Worm (Caenorhabditis elegans) whole organism, late embryonic: ENCODE data around the gene C29F9.6.
"Not testable (repeated sequence)": the region's sequence is repeated elsewhere in the genome, so short reads cannot be mapped to it uniquely, and the experiment has no call there.

Experiments used
- C38D4.7 ChIP-seq: fragments of 200-800 bp; sonication (Bioruptor generic); optimal IDR thresholded peaks from 2 replicates; lab custom pipeline; 2018; ENCODE audit warnings: mild to moderate bottlenecking, missing genetic modification characterization, moderate library complexity, missing compliant biosample characterization
- K09A11.1 ChIP-seq: sonication (generic microtip); optimal IDR thresholded peaks from 2 replicates; lab custom pipeline; 2017; ENCODE audit warnings: antibody characterized with exemption, mild to moderate bottlenecking, missing genetic modification characterization, missing compliant biosample characterization; ENCODE audit not compliant: insufficient read depth
- T23F11.4 ChIP-seq: fragments of 200-800 bp; sonication (Bioruptor generic); optimal IDR thresholded peaks from 2 replicates; lab custom pipeline; 2018; ENCODE audit warnings: mild to moderate bottlenecking, missing genetic modification characterization, missing compliant biosample characterization
- ceh-14 ChIP-seq: sonication (generic microtip); optimal IDR thresholded peaks from 2 replicates; lab custom pipeline; 2016; ENCODE audit warnings: missing genotype, missing genetic modification characterization, missing compliant biosample characterization
- ceh-18 ChIP-seq: sonication (generic microtip); optimal IDR thresholded peaks from 2 replicates; lab custom pipeline; 2016; ENCODE audit warnings: missing genetic modification characterization, missing compliant biosample characterization
- ceh-31 ChIP-seq: sonication (generic microtip); optimal IDR thresholded peaks from 2 replicates; lab custom pipeline; 2016; ENCODE audit warnings: missing genetic modification characterization, missing compliant biosample characterization
- ceh-34 ChIP-seq: sonication (generic microtip); optimal IDR thresholded peaks from 2 replicates; lab custom pipeline; 2016; ENCODE audit warnings: mild to moderate bottlenecking, missing genetic modification characterization, missing compliant biosample characterization
- ceh-6 ChIP-seq: fragments of 200-800 bp; sonication (Bioruptor generic); optimal IDR thresholded peaks from 2 replicates; lab custom pipeline; 2018; ENCODE audit warnings: mild to moderate bottlenecking, missing genetic modification characterization, missing compliant biosample characterization
- ceh-9 ChIP-seq: sonication (generic microtip); optimal IDR thresholded peaks from 2 replicates; lab custom pipeline; 2016; ENCODE audit warnings: mild to moderate bottlenecking, missing genetic modification characterization, inconsistent platforms, missing compliant biosample characterization
- che-1 ChIP-seq: sonication (generic microtip); optimal IDR thresholded peaks from 2 replicates; lab custom pipeline; 2016; ENCODE audit warnings: mild to moderate bottlenecking, missing genetic modification characterization, missing compliant biosample characterization
- dmd-4 ChIP-seq: sonication (generic microtip); optimal IDR thresholded peaks from 2 replicates; lab custom pipeline; 2016; ENCODE audit warnings: borderline replicate concordance, missing genetic modification characterization, missing compliant biosample characterization
- elt-2 ChIP-seq: sonication (generic microtip); optimal IDR thresholded peaks from 2 replicates; lab custom pipeline; 2016; ENCODE audit warnings: missing genetic modification reagents, missing genetic modification characterization, missing compliant biosample characterization
- ets-4 ChIP-seq: sonication (generic microtip); optimal IDR thresholded peaks from 2 replicates; lab custom pipeline; 2016; ENCODE audit warnings: missing genetic modification characterization, missing compliant biosample characterization
- fax-1 ChIP-seq: sonication (generic microtip); optimal IDR thresholded peaks from 2 replicates; lab custom pipeline; 2016; ENCODE audit warnings: missing genotype, missing genetic modification characterization, missing compliant biosample characterization
- hlh-13 ChIP-seq: fragments of 200-800 bp; sonication (Bioruptor generic); optimal IDR thresholded peaks from 2 replicates; lab custom pipeline; 2018; ENCODE audit warnings: mild to moderate bottlenecking, missing genetic modification characterization, missing compliant biosample characterization
- hlh-30 ChIP-seq: sonication (generic microtip); optimal IDR thresholded peaks from 2 replicates; lab custom pipeline; 2017; ENCODE audit warnings: antibody characterized with exemption, missing genetic modification characterization, missing compliant biosample characterization; ENCODE audit not compliant: insufficient read depth
- hlh-6 ChIP-seq: sonication (generic microtip); optimal IDR thresholded peaks from 2 replicates; lab custom pipeline; 2016; ENCODE audit warnings: missing genotype, missing genetic modification characterization, missing compliant biosample characterization
- hlh-8 ChIP-seq: sonication (generic microtip); optimal IDR thresholded peaks from 2 replicates; lab custom pipeline; 2016; ENCODE audit warnings: missing genotype, missing genetic modification characterization, missing compliant biosample characterization
- lim-6 ChIP-seq: sonication (generic microtip); optimal IDR thresholded peaks from 2 replicates; lab custom pipeline; 2016; ENCODE audit warnings: missing genetic modification characterization, missing compliant biosample characterization
- lin-11 ChIP-seq: fragments of 200-800 bp; sonication (Bioruptor generic); optimal IDR thresholded peaks from 2 replicates; lab custom pipeline; 2018; ENCODE audit warnings: mild to moderate bottlenecking, missing genetic modification characterization, missing compliant biosample characterization
- madf-2 ChIP-seq: sonication (generic microtip); optimal IDR thresholded peaks from 2 replicates; lab custom pipeline; 2017; ENCODE audit warnings: missing genetic modification characterization, missing compliant biosample characterization
- nfya-1 ChIP-seq: sonication (generic microtip); optimal IDR thresholded peaks from 2 replicates; lab custom pipeline; 2017; ENCODE audit warnings: missing genetic modification characterization, mild to moderate bottlenecking, missing compliant biosample characterization, antibody characterized with exemption, moderate library complexity
- nhr-11 ChIP-seq: fragments of 150-350 bp; optimal IDR thresholded peaks from 2 replicates; lab custom pipeline; 2014; ENCODE audit warnings: missing biosample characterization, missing genetic modification characterization
- nhr-232 ChIP-seq: sonication (generic microtip); optimal IDR thresholded peaks from 2 replicates; lab custom pipeline; 2016; ENCODE audit warnings: missing genetic modification characterization, missing compliant biosample characterization
- pag-3 ChIP-seq: sonication (generic microtip); optimal IDR thresholded peaks from 2 replicates; lab custom pipeline; 2016; ENCODE audit warnings: missing compliant biosample characterization, missing genetic modification characterization, borderline replicate concordance
- pat-9 ChIP-seq: fragments of 200-800 bp; sonication (Bioruptor generic); optimal IDR thresholded peaks from 2 replicates; lab custom pipeline; 2018; ENCODE audit warnings: mild to moderate bottlenecking, missing genetic modification characterization, moderate library complexity, missing compliant biosample characterization
- pha-2 ChIP-seq: sonication (generic microtip); optimal IDR thresholded peaks from 2 replicates; lab custom pipeline; 2017; ENCODE audit warnings: mild to moderate bottlenecking, missing genetic modification characterization, missing compliant biosample characterization
- pros-1 ChIP-seq: fragments of 150-350 bp; optimal IDR thresholded peaks from 2 replicates; lab custom pipeline; 2014; ENCODE audit warnings: missing biosample characterization, missing genetic modification reagents, missing genetic modification characterization
- ref-2 ChIP-seq: sonication (generic microtip); optimal IDR thresholded peaks from 2 replicates; lab custom pipeline; 2016; ENCODE audit warnings: missing genetic modification characterization, missing compliant biosample characterization
- rnt-1 ChIP-seq: sonication (generic microtip); optimal IDR thresholded peaks from 2 replicates; lab custom pipeline; 2016; ENCODE audit warnings: missing genetic modification characterization, missing compliant biosample characterization
- sox-4 ChIP-seq: sonication (generic microtip); optimal IDR thresholded peaks from 2 replicates; lab custom pipeline; 2017; ENCODE audit warnings: mild to moderate bottlenecking, missing genetic modification characterization, inconsistent platforms, missing compliant biosample characterization
- unc-3 ChIP-seq, 2 experiments: fragments of 200-800 bp in 1 of 2; sonication (Bioruptor generic) in 1 of 2; sonication (generic microtip) in 1 of 2; conservative IDR thresholded peaks in 1 of 2; optimal IDR thresholded peaks in 1 of 2; 2 replicates each; pipeline versions ENCODE4 v1.3.6 to Lab custom; 2016 to 2022; ENCODE audit warnings: missing compliant biosample characterization in 2 of 2, missing genetic modification characterization in 2 of 2, missing genetic modification reagents in 1 of 2
- unc-42 ChIP-seq: sonication (generic microtip); optimal IDR thresholded peaks from 2 replicates; lab custom pipeline; 2016; ENCODE audit warnings: missing genotype, missing genetic modification characterization, missing compliant biosample characterization
- zip-5 ChIP-seq: sonication (generic microtip); optimal IDR thresholded peaks from 2 replicates; lab custom pipeline; 2016; ENCODE audit warnings: missing genetic modification characterization, missing compliant biosample characterization

The C29F9.6 gene

DNA sequence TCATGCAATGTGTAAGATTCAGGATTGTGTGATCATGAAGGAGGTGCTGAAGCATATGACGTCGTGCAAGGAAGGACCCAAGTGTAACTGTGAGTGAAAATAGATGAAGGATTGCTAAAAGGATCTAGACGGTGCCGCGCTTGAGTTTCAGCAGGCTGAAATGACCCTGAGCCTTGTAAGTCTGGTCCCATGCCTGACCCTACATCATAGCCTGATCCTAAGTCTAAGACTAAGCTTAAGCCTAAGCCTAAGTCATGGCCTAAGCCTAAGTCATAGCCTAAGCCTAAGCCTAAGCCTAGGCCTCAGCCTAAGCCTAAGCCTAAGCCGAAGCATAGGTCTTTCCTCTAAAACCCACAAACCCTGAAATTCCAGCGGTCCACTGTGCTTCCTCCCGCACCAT lies 3.2 kb downstream of the C29F9.6 start:
- no peak for TF ChIP-seq unc-3 (GFP tag; conservative IDR thresholded peaks at IDR 0.05; lab: Robert Waterston, UW)
- no peak for TF ChIP-seq unc-3 (tag; optimal IDR thresholded peaks at IDR 0.05; lab: Kevin White, UChicago)
- no peak for TF ChIP-seq sox-4
- no peak for TF ChIP-seq lin-11 (tag; lab: Kevin White, UChicago)
- TF ChIP-seq pha-2 (tag; lab: Kevin White, UChicago) = no peak
- TF ChIP-seq unc-42 (tag; lab: Kevin White, UChicago) = no peak
- no peak for TF ChIP-seq K09A11.1 (tag; lab: Kevin White, UChicago)

DNA sequence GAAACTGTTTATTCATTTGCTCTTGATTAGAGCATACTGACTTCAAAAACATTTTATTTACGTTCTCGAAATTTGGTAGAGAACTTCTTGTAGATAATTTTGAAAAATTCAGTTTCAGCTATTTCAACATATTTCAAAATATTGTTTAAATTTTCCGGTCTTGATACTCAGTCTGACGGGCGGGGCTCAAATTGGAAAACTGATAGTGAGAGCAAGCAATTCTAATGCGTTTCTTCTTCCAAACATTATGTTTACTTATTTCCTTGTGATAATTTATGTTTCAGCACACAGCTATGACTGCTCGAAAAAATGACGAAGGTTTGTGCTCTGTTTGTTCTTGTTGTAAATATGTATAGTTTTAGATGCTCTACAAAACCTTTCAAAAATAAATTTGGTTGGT lies 5.5 kb downstream of the C29F9.6 start, which contains the start of gene pals-24:
TSS of gene pals-24 (plus strand) at position 237 of the 400 bp plus-strand sequence.
- no peak for TF ChIP-seq lim-6
- no peak for TF ChIP-seq madf-2 (tag; lab: Kevin White, UChicago)
- TF ChIP-seq pag-3 (tag; lab: Kevin White, UChicago) = no peak
- no peak for TF ChIP-seq elt-2 (tag; lab: Kevin White, UChicago)
- no peak for TF ChIP-seq ceh-9 (tag; lab: Kevin White, UChicago)
- no peak for TF ChIP-seq hlh-6 (tag; lab: Kevin White, UChicago)
- TF ChIP-seq dmd-4 (tag; lab: Kevin White, UChicago) = no peak
- TF ChIP-seq ceh-14 (tag; lab: Kevin White, UChicago) = no peak
- no peak for TF ChIP-seq T23F11.4 (GFP tag; lab: Kevin White, UChicago)
- TF ChIP-seq che-1 (tag; lab: Kevin White, UChicago) = no peak

DNA sequence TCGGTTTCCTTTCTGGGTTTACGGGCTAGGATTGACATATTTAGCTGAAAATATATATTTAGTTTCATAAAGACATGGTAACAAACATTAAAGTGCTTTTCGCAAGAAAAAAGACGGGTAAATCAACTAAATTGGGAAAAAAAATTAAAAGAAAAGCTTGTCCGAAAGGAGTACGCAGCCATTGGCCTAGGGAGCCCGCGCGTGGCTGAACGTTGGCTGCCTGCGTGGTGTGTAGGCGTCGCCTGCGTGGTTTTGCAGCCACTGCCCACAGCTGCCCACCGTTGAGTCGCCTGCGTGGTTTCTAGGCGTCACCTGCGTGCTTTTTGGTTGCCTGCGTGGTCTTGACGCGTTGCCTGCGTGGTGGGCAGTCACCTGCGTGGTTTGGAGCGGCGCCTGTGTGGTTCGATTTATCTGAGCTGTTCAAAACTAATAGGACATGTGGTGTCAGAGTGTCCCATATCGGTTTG lies 7.3 kb downstream of the C29F9.6 start, which contains the start of gene C29F9.12:
TSS of gene C29F9.12 (minus strand) at position 51 of the 467 bp plus-strand sequence.
- TF ChIP-seq ceh-18 (tag; lab: Kevin White, UChicago); ets-4 (tag; lab: Kevin White, UChicago); hlh-13 (GFP tag; lab: Kevin White, UChicago): not testable (repeated sequence)

DNA sequence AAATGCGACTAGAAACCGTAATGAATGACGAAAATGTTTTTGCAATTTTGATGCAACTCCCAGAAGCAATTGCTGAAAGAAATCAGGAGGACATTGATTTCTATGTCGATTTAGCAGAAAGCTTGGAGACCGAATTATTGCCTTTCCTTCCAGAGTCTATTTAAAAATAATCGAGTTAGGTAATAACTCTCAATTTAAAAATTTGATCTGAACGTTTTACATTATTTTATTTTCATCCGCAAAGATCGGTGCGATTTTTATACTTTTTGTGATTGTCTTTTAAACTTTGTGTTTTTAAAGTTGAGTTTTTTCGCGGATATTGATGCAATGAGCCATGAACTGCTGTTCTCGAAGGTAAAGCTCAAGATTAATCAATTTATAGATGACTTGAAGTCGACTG lies 9.8 kb downstream of the C29F9.6 start, which contains the start of gene pals-23:
TSS of gene pals-23 (plus strand) at position 301 of the 400 bp plus-strand sequence.
- TF ChIP-seq fax-1 (tag; lab: Kevin White, UChicago) (no peak), T23F11.4 (GFP tag; lab: Kevin White, UChicago) (no peak), rnt-1 (tag; lab: Kevin White, UChicago) (no peak), ceh-14 (tag; lab: Kevin White, UChicago) (no peak), nhr-11 (tag; lab: Kevin White, UChicago) (no peak)

DNA sequence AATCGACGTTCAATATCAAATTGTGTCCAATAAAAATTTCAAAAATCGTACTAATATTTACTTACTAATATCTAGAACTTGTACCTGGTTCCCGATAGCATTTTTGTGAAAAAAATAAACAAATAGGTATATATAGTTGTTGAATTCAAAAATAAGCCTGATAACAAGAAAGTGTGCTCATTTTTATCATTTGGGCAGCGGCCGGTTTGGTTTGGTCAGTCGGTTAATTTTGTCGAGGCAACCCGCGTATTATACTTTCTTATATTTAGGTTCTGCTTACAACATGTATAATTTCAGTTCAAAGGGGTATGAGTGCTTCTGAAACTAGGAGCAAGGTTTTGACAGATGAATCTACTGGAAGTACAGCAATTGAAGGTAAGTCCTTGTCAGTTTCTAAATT lies 15.9 kb downstream of the C29F9.6 start, which contains the start of the genes nhr-280 and C29F9.2:
TSS of gene nhr-280 (minus strand) at position 101 of the 400 bp plus-strand sequence.
TSS of gene C29F9.2 (plus strand) at position 298 of the 400 bp plus-strand sequence.
- TF ChIP-seq hlh-30 (tag; lab: Kevin White, UChicago) (no peak), sox-4 (no peak), ceh-34 (tag; lab: Kevin White, UChicago) (no peak), hlh-8 (tag; lab: Kevin White, UChicago) (no peak), lim-6 (no peak), pros-1 (tag; lab: Kevin White, UChicago) (no peak)

DNA sequence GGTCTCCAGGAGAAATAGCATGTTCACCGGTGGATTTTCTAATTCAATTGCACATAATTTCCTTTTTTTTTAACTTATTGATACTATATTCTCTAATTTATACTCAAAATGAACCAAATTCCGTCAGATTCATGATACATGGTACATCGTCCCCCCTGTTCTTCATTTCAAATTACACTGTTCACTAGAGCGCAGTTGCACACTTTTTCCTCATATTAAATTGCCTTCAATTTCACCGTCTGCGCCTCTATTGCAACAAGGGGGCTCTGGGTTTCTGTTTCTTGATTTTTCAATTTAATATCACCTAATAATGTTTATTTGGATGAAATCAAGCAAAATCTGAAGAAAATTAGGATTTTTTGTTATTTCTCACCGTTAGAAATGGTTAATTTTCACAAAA lies 16.9 kb downstream of the C29F9.6 start:
- no peak for TF ChIP-seq zip-5
- peak; percentile 4 for TF ChIP-seq lim-6
- no peak for TF ChIP-seq fax-1 (tag; lab: Kevin White, UChicago)
- TF ChIP-seq nfya-1 (tag; lab: Kevin White, UChicago) = peak; percentile 34
- TF ChIP-seq ceh-14 (tag; lab: Kevin White, UChicago) = peak; percentile 43
- TF ChIP-seq ceh-34 (tag; lab: Kevin White, UChicago) = peak; percentile 53
- no peak for TF ChIP-seq ref-2 (tag; lab: Kevin White, UChicago)
- no peak for TF ChIP-seq nhr-232 (tag; lab: Kevin White, UChicago)
- TF ChIP-seq nhr-11 (tag; lab: Kevin White, UChicago) = no peak
- TF ChIP-seq pat-9 (tag; lab: Kevin White, UChicago) = no peak
- TF ChIP-seq sox-4 = no peak
- no peak for TF ChIP-seq C38D4.7 (GFP tag; lab: Kevin White, UChicago)
- no peak for TF ChIP-seq ceh-18 (tag; lab: Kevin White, UChicago)
- peak; percentile 91 for TF ChIP-seq unc-42 (tag; lab: Kevin White, UChicago)
- no peak for TF ChIP-seq hlh-6 (tag; lab: Kevin White, UChicago)
- peak; percentile 41 for TF ChIP-seq ceh-31 (tag; lab: Kevin White, UChicago)
- no peak for TF ChIP-seq ceh-6
- TF ChIP-seq, all 69 proteins: peak for 6
